Fruit fly (Drosophila melanogaster) whole organism, prepupa: ENCODE results near the gene CG14857.

Experiments used
- Blimp-1 ChIP-seq: fragments of 200-800 bp; sonication (Bioruptor generic); optimal IDR thresholded peaks from 3 replicates; lab custom pipeline; 2017; ENCODE audit warnings: missing biosample characterization, missing genetic modification characterization, mild to moderate bottlenecking, moderate library complexity, missing genetic modification reagents
- CG11294 ChIP-seq: fragments of 200-800 bp; sonication (Bioruptor generic); IDR thresholded peaks from 2 replicates; pipeline ENCODE4 v1.3.6; 2022; ENCODE audit warnings: missing biosample characterization, missing genetic modification characterization
- CG15336 ChIP-seq: fragments of 200-800 bp; sonication (Bioruptor generic); IDR thresholded peaks from 2 replicates; pipeline ENCODE4 v1.3.6; 2022; ENCODE audit warnings: missing biosample characterization, missing genetic modification characterization
- CG7368 ChIP-seq: fragments of 200-800 bp; sonication (Bioruptor generic); optimal IDR thresholded peaks from 3 replicates; lab custom pipeline; 2016; ENCODE audit warnings: missing biosample characterization, missing genetic modification characterization
- CG8119 ChIP-seq: fragments of 200-800 bp; sonication (Bioruptor generic); IDR thresholded peaks from 3 replicates; pipeline ENCODE4 v1.3.6; 2022; ENCODE audit warnings: missing biosample characterization, missing genetic modification characterization
- dac ChIP-seq: fragments of 200-800 bp; sonication (Bioruptor generic); optimal IDR thresholded peaks from 2 replicates; lab custom pipeline; 2017; ENCODE audit warnings: missing biosample characterization, mild to moderate bottlenecking, missing genetic modification characterization
- fd59A ChIP-seq: fragments of 200-800 bp; sonication (Bioruptor generic); optimal IDR thresholded peaks from 2 replicates; lab custom pipeline; 2017; ENCODE audit warnings: missing biosample characterization, mild to moderate bottlenecking, missing genetic modification characterization, missing genetic modification reagents
- fd85E ChIP-seq: fragments of 200-800 bp; sonication (Bioruptor generic); optimal IDR thresholded peaks from 3 replicates; lab custom pipeline; 2016; ENCODE audit warnings: missing biosample characterization, missing genetic modification characterization

- TF ChIP-seq CG8119 (peak; percentile 45; the same call in 1 of the 3 replicates), fd85E (GFP tag; lab: Kevin White, UChicago) (no peak), Blimp-1 (GFP tag; lab: Kevin White, UChicago) (no peak), CG11294 (GFP tag; lab: Robert Waterston, UW) (no peak; the same call in 1 of the 2 replicates), fd59A (GFP tag; lab: Kevin White, UChicago) (no peak), CG7368 (GFP tag; lab: Kevin White, UChicago) (no peak), CG15336 (GFP tag; lab: Robert Waterston, UW) (peak; percentile 61), dac (GFP tag; lab: Kevin White, UChicago) (no peak)
These were observed 18.2 kb downstream of the CG14857 start for dm6 chr3R:14819711-14820153.
